Fruit fly (Drosophila melanogaster): ENCODE results near the gene CG15172.
A peak's percentile ranks its signal among the peaks of the same experiment; 100 is the strongest.

CG15172 gene

dm6 chr2L:19017060-19017459 lies 5.2 kb upstream of the CG15172 start:
- TF ChIP-seq Clk (GFP tag; optimal IDR thresholded peaks at IDR 0.05), result no peak
- TF ChIP-seq kay (GFP tag; ENCODE audit: borderline replicate concordance), result no peak
- no peak for TF ChIP-seq toe (GFP tag; optimal IDR thresholded peaks at IDR 0.05)
- no peak for TF ChIP-seq CG33017 (tag; optimal IDR thresholded peaks at IDR 0.05)

- TF ChIP-seq CG7101 (tag; optimal IDR thresholded peaks at IDR 0.05) (no peak), kay (GFP tag; ENCODE audit: borderline replicate concordance) (no peak), tj (GFP tag; optimal IDR thresholded peaks at IDR 0.05) (no peak), bab1 (GFP tag; optimal IDR thresholded peaks at IDR 0.05) (no peak)
Measured at dm6 chr2L:19018266-19018665, 4.0 kb upstream of the CG15172 start.

- no peak for TF ChIP-seq CG33017 (tag; optimal IDR thresholded peaks at IDR 0.05)
- no peak for TF ChIP-seq CG11617 (GFP tag; optimal IDR thresholded peaks at IDR 0.05)
- TF ChIP-seq pad (GFP tag; optimal IDR thresholded peaks at IDR 0.05), result no peak
- TF ChIP-seq CG5204 (GFP tag; optimal IDR thresholded peaks at IDR 0.05), result peak; percentile 53
Measured at dm6 chr2L:19019160-19019592, 3.0 kb upstream of the CG15172 start.

dm6 chr2L:19019640-19020039 lies 2.6 kb upstream of the CG15172 start:
- TF ChIP-seq Hr96 (GFP tag; optimal IDR thresholded peaks at IDR 0.05) (no peak), bab1 (GFP tag; optimal IDR thresholded peaks at IDR 0.05) (no peak), pad (GFP tag; optimal IDR thresholded peaks at IDR 0.05) (no peak)

dm6 chr2L:19021278-19022220 lies 668 bp upstream of the CG15172 start:
- TF ChIP-seq Mnt (GFP tag; optimal IDR thresholded peaks at IDR 0.05) (peak; percentile 0), CG11617 (GFP tag; optimal IDR thresholded peaks at IDR 0.05) (peak; percentile 71), tj (GFP tag; optimal IDR thresholded peaks at IDR 0.05) (peak; percentile 1), toe (GFP tag; optimal IDR thresholded peaks at IDR 0.05) (no peak), CG14711 (tag; optimal IDR thresholded peaks at IDR 0.05) (peak; percentile 9), kay (GFP tag; ENCODE audit: borderline replicate concordance) (peak; percentile 54), CG12768 (GFP tag; optimal IDR thresholded peaks at IDR 0.05) (peak; percentile 45), ovo (GFP tag; optimal IDR thresholded peaks at IDR 0.05) (no peak), CG7101 (tag; optimal IDR thresholded peaks at IDR 0.05) (peak; percentile 72), CG33017 (tag; optimal IDR thresholded peaks at IDR 0.05) (peak; percentile 80), CG7045 (GFP tag; optimal IDR thresholded peaks at IDR 0.05) (peak; percentile 74), CG5204 (GFP tag; optimal IDR thresholded peaks at IDR 0.05) (peak; percentile 49), Crg-1 (GFP tag; optimal IDR thresholded peaks at IDR 0.05) (no peak), Clk (GFP tag; optimal IDR thresholded peaks at IDR 0.05) (peak; percentile 64), bab1 (GFP tag; optimal IDR thresholded peaks at IDR 0.05) (no peak), cnc (optimal IDR thresholded peaks at IDR 0.05) (no peak), Hr96 (GFP tag; optimal IDR thresholded peaks at IDR 0.05) (no peak), CG1620 (GFP tag; optimal IDR thresholded peaks at IDR 0.05) (no peak), cic (GFP tag; optimal IDR thresholded peaks at IDR 0.05) (no peak), pad (GFP tag; optimal IDR thresholded peaks at IDR 0.05) (peak; percentile 40)

- TF ChIP-seq cic (GFP tag; optimal IDR thresholded peaks at IDR 0.05) (no peak), CG33017 (tag; optimal IDR thresholded peaks at IDR 0.05) (no peak), tj (GFP tag; optimal IDR thresholded peaks at IDR 0.05) (peak; percentile 10), CG12768 (GFP tag; optimal IDR thresholded peaks at IDR 0.05) (no peak), Crg-1 (GFP tag; optimal IDR thresholded peaks at IDR 0.05) (no peak), Clk (GFP tag; optimal IDR thresholded peaks at IDR 0.05) (no peak), CG11617 (GFP tag; optimal IDR thresholded peaks at IDR 0.05) (peak; percentile 13), ovo (GFP tag; optimal IDR thresholded peaks at IDR 0.05) (no peak), cnc (optimal IDR thresholded peaks at IDR 0.05) (no peak), bab1 (GFP tag; optimal IDR thresholded peaks at IDR 0.05) (no peak), toe (GFP tag; optimal IDR thresholded peaks at IDR 0.05) (no peak), kay (GFP tag; ENCODE audit: borderline replicate concordance) (no peak), CG7101 (tag; optimal IDR thresholded peaks at IDR 0.05) (peak; percentile 8), Mnt (GFP tag; optimal IDR thresholded peaks at IDR 0.05) (no peak), CG1620 (GFP tag; optimal IDR thresholded peaks at IDR 0.05) (no peak), CG5204 (GFP tag; optimal IDR thresholded peaks at IDR 0.05) (peak; percentile 43), CG14711 (tag; optimal IDR thresholded peaks at IDR 0.05) (no peak), Hr96 (GFP tag; optimal IDR thresholded peaks at IDR 0.05) (no peak), CG7045 (GFP tag; optimal IDR thresholded peaks at IDR 0.05) (peak; percentile 8), pad (GFP tag; optimal IDR thresholded peaks at IDR 0.05) (no peak)
Measured at dm6 chr2L:19023972-19024743, 1.9 kb downstream of the CG15172 start.

All from whole organism, adult.